Fruit fly (Drosophila melanogaster): Measurements from ENCODE around the gene CG32266.

Gene CG32266

DNA sequence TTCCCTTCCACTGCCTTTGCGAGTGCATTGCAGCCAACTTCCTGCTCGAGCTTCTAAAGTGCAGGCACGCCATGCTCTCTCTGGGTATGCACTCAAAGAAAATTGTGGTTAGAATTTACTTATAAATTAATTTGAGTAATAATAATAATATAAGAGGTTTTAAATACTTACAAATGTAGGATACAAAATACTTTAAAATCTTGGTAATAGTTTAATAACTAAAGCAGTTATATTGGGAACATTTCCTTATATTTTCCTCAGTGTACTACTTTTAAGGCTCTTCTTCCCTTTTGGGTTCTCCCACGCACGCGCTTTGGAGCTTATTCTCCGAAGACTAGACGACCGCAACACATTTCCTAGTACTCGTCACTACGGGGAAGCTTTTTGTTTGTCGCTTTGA is 35.9 kb downstream of the CG32266 start (continued):
- TF ChIP-seq CG1529 (GFP tag; optimal IDR thresholded peaks at IDR 0.05), result peak; percentile 69
- TF ChIP-seq CG14710 (tag; optimal IDR thresholded peaks at IDR 0.05), result peak; percentile 74
- TF ChIP-seq NK7.1 (GFP tag; optimal IDR thresholded peaks at IDR 0.05), result no peak
- peak; percentile 77 for TF ChIP-seq CG15601 (tag; optimal IDR thresholded peaks at IDR 0.05)
- TF ChIP-seq Poxn (GFP tag; IDR thresholded peaks at IDR 0.05), result no peak
- TF ChIP-seq tgo (GFP tag; IDR thresholded peaks at IDR 0.05), result peak; percentile 85
- peak; percentile 41 for TF ChIP-seq slou (GFP tag; optimal IDR thresholded peaks at IDR 0.05)
- TF ChIP-seq Usf (GFP tag; optimal IDR thresholded peaks at IDR 0.05), result peak; percentile 17
- no peak for TF ChIP-seq CG3838 (GFP tag; optimal IDR thresholded peaks at IDR 0.05)
- TF ChIP-seq ssp (GFP tag; IDR thresholded peaks at IDR 0.05), result peak; percentile 47; the same call in 1 of the 2 replicates
- peak; percentile 91 for TF ChIP-seq row (GFP tag; IDR thresholded peaks at IDR 0.05)
- TF ChIP-seq sim (GFP tag; IDR thresholded peaks at IDR 0.05), result peak; percentile 61; the same call in 1 of the 2 replicates
- peak; percentile 83 for TF ChIP-seq fd96Cb (tag; optimal IDR thresholded peaks at IDR 0.05)
- TF ChIP-seq D19A (tag; optimal IDR thresholded peaks at IDR 0.05), result peak; percentile 82
- TF ChIP-seq disco-r (GFP tag; optimal IDR thresholded peaks at IDR 0.05), result no peak
- TF ChIP-seq Vsx1 (GFP tag; optimal IDR thresholded peaks at IDR 0.05), result no peak
- peak; percentile 29 for TF ChIP-seq MTF-1 (GFP tag; optimal IDR thresholded peaks at IDR 0.05; ENCODE audit: borderline replicate concordance)
- TF ChIP-seq CG13287 (GFP tag; IDR thresholded peaks at IDR 0.05; ENCODE audit: partially characterized antibody), result no peak
- peak; percentile 95 for TF ChIP-seq ewg (GFP tag; optimal IDR thresholded peaks at IDR 0.05)
- peak; percentile 62 for TF ChIP-seq Nf-YB (GFP tag; optimal IDR thresholded peaks at IDR 0.05)
- TF ChIP-seq sug (tag; optimal IDR thresholded peaks at IDR 0.05), result peak; percentile 79
- no peak for TF ChIP-seq Hmx (GFP tag; optimal IDR thresholded peaks at IDR 0.05)
- peak; percentile 46; the same call in 2 of the 3 replicates for TF ChIP-seq H15 (GFP tag; IDR thresholded peaks at IDR 0.05)
- TF ChIP-seq Ada2b (GFP tag; IDR thresholded peaks at IDR 0.05), result peak; percentile 82
- no peak for TF ChIP-seq Dref (GFP tag; IDR thresholded peaks at IDR 0.05)
- 0 out of 4 replicates have a peak, but pooled peaks have one; percentile 34 for TF ChIP-seq chinmo (GFP tag; IDR thresholded peaks at IDR 0.05; ENCODE audit: partially characterized antibody)
- peak in 1 of 2 experiments; percentile 91 for TF ChIP-seq Hr51 (GFP tag; optimal IDR thresholded peaks at IDR 0.05)
- TF ChIP-seq CG2120 (GFP tag; optimal IDR thresholded peaks at IDR 0.05), result peak; percentile 72
- peak; percentile 15 for TF ChIP-seq gro (GFP tag; optimal IDR thresholded peaks at IDR 0.05)
- TF ChIP-seq tna (GFP tag; IDR thresholded peaks at IDR 0.05; ENCODE audit: partially characterized antibody), result no peak
- peak; percentile 6 for TF ChIP-seq MESR4 (GFP tag; optimal IDR thresholded peaks at IDR 0.05)
- TF ChIP-seq so (GFP tag; IDR thresholded peaks at IDR 0.05), result peak; percentile 85
- TF ChIP-seq CG18011 (GFP tag; optimal IDR thresholded peaks at IDR 0.05), result peak; percentile 43
- peak in 1 of 2 experiments; percentile 17 for TF ChIP-seq crp (GFP tag; optimal IDR thresholded peaks at IDR 0.05)
- no peak for TF ChIP-seq ro (GFP tag; IDR thresholded peaks at IDR 0.05)
- no peak for TF ChIP-seq Mrtf (GFP tag; IDR thresholded peaks at IDR 0.05)
- TF ChIP-seq CG14014 (GFP tag; IDR thresholded peaks at IDR 0.05), result peak; percentile 78
- peak; percentile 78 for TF ChIP-seq CG15514 (GFP tag; optimal IDR thresholded peaks at IDR 0.05)
- peak; percentile 49; the same call in 1 of the 2 replicates for TF ChIP-seq Oaz (GFP tag; IDR thresholded peaks at IDR 0.05)
- TF ChIP-seq insv (GFP tag; optimal IDR thresholded peaks at IDR 0.05), result peak in 1 of 2 experiments; percentile 37
- TF ChIP-seq hkb (optimal IDR thresholded peaks at IDR 0.05), result no peak
- peak; percentile 89 for TF ChIP-seq hkb (GFP tag; IDR thresholded peaks at IDR 0.05)
- peak; percentile 72 for TF ChIP-seq Nf-YA (GFP tag; IDR thresholded peaks at IDR 0.05)
- peak; percentile 73 for TF ChIP-seq odd (GFP tag; optimal IDR thresholded peaks at IDR 0.05)
- peak; percentile 90 for TF ChIP-seq CG32532 (GFP tag; IDR thresholded peaks at IDR 0.05)
- TF ChIP-seq pfk (GFP tag; optimal IDR thresholded peaks at IDR 0.05), result no peak
- no peak for TF ChIP-seq CG8290 (GFP tag; optimal IDR thresholded peaks at IDR 0.05)
- TF ChIP-seq CG8290 (tag; optimal IDR thresholded peaks at IDR 0.05), result no peak
- TF ChIP-seq CG17359 (tag; optimal IDR thresholded peaks at IDR 0.05), result peak; percentile 83
- TF ChIP-seq Drgx (GFP tag; IDR thresholded peaks at IDR 0.05), result peak; percentile 77; the same call in 1 of the 2 replicates

Data from whole organism, embryonic.